Worm (Caenorhabditis elegans): ENCODE results near the gene grd-5.

DNA sequence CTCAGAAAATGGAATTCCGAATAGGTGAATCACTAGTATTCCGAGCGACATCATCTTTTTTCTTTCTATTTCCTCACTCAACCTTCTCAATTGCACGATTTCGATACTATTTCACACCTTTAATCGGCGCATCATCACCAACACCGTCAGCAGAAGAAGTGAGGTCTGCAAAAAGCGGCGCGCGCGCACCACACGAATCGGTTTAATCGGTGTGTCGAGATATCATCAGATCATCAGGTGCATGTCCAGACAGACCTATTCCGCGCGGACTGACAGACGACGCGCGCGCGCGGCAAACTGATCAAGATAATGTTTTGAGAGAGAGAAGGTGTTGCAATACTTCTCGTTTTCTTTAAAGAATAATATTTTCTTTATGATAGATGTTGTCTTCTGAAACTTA is 41.6 kb downstream of the grd-5 start:
- TF ChIP-seq sox-2 (GFP tag; IDR thresholded peaks at IDR 0.05) (no peak), lin-11 (tag; optimal IDR thresholded peaks at IDR 0.05) (no peak), ceh-24 (tag; optimal IDR thresholded peaks at IDR 0.05) (no peak), ceh-31 (tag; optimal IDR thresholded peaks at IDR 0.05) (no peak), ztf-16 (tag; optimal IDR thresholded peaks at IDR 0.05) (no peak), hlh-6 (tag; optimal IDR thresholded peaks at IDR 0.05) (no peak), sox-4 (tag; optimal IDR thresholded peaks at IDR 0.05) (no peak), ceh-48 (tag; optimal IDR thresholded peaks at IDR 0.05) (no peak)
